Fruit fly (Drosophila melanogaster): ENCODE results near the gene Drsl6.

The Drsl6 gene

dm6 chr3L:3373994-3374623 is 37.9 kb upstream of the Drsl6 start, which contains the start of the genes Ythdc1 and CG12010 (continued):
- TF ChIP-seq CG14860 (GFP tag; IDR thresholded peaks at IDR 0.05; ENCODE audit: partially characterized antibody) = peak; percentile 92
- peak; percentile 84 for TF ChIP-seq Sin3A (optimal IDR thresholded peaks at IDR 0.05)
- TF ChIP-seq CG6254 (GFP tag; optimal IDR thresholded peaks at IDR 0.05) = no peak
- TF ChIP-seq pb (GFP tag; optimal IDR thresholded peaks at IDR 0.05) = no peak
- peak; percentile 95 for TF ChIP-seq CG10321 (GFP tag; IDR thresholded peaks at IDR 0.05)
- TF ChIP-seq Nf-YC (tag; optimal IDR thresholded peaks at IDR 0.05) = peak; percentile 96
- peak; percentile 76 for TF ChIP-seq CG2116 (GFP tag; optimal IDR thresholded peaks at IDR 0.05)
- no peak for TF ChIP-seq CG2199 (GFP tag; IDR thresholded peaks at IDR 0.05)
- peak; percentile 10 for TF ChIP-seq CG18619 (GFP tag; optimal IDR thresholded peaks at IDR 0.05)
- peak; percentile 91 for TF ChIP-seq ssp (GFP tag; IDR thresholded peaks at IDR 0.05)
- TF ChIP-seq E2f2 (GFP tag; IDR thresholded peaks at IDR 0.05) = peak; percentile 65
- TF ChIP-seq vvl (GFP tag; IDR thresholded peaks at IDR 0.05) = peak; percentile 36; the same call in 1 of the 2 replicates
- no peak for TF ChIP-seq ranshi (GFP tag; IDR thresholded peaks at IDR 0.05)
- peak; percentile 91 for TF ChIP-seq CG32767 (GFP tag; IDR thresholded peaks at IDR 0.05)
- TF ChIP-seq CG2712 (tag; optimal IDR thresholded peaks at IDR 0.05) = peak; percentile 55
- 0 out of 2 replicates have a peak, but pooled peaks have one; percentile 12 for TF ChIP-seq CG9932 (GFP tag; IDR thresholded peaks at IDR 0.05)
- TF ChIP-seq CG17186 (GFP tag; optimal IDR thresholded peaks at IDR 0.05) = peak; percentile 73
- no peak for TF ChIP-seq hkb (optimal IDR thresholded peaks at IDR 0.05)
- TF ChIP-seq hkb (GFP tag; IDR thresholded peaks at IDR 0.05) = no peak
- TF ChIP-seq Scr (GFP tag; IDR thresholded peaks at IDR 0.05; ENCODE audit: partially characterized antibody) = peak; percentile 88
- TF ChIP-seq CG11504 (tag; optimal IDR thresholded peaks at IDR 0.05) = no peak
- no peak for TF ChIP-seq CG31388 (GFP tag; optimal IDR thresholded peaks at IDR 0.05)
- TF ChIP-seq Fer1 (GFP tag; optimal IDR thresholded peaks at IDR 0.05) = peak; percentile 38
- TF ChIP-seq zen (tag; optimal IDR thresholded peaks at IDR 0.05) = peak; percentile 2
- TF ChIP-seq zf30C (GFP tag; optimal IDR thresholded peaks at IDR 0.05) = peak; percentile 49
- no peak for TF ChIP-seq Awh (GFP tag; IDR thresholded peaks at IDR 0.05)
- TF ChIP-seq emc (GFP tag; optimal IDR thresholded peaks at IDR 0.05) = no peak
- TF ChIP-seq phol (tag; optimal IDR thresholded peaks at IDR 0.05) = peak; percentile 88
- TF ChIP-seq Dp (GFP tag; optimal IDR thresholded peaks at IDR 0.05) = peak; percentile 58
- TF ChIP-seq Nf-YB (GFP tag; optimal IDR thresholded peaks at IDR 0.05) = peak; percentile 92
- TF ChIP-seq eyg (GFP tag; optimal IDR thresholded peaks at IDR 0.05) = no peak
- no peak for TF ChIP-seq otp (GFP tag; IDR thresholded peaks at IDR 0.05)
- TF ChIP-seq wek (GFP tag; optimal IDR thresholded peaks at IDR 0.05) = peak; percentile 4
- TF ChIP-seq CG18764 (GFP tag; optimal IDR thresholded peaks at IDR 0.05) = no peak
- peak; percentile 96 for TF ChIP-seq CG6791 (GFP tag; IDR thresholded peaks at IDR 0.05; ENCODE audit: partially characterized antibody)
- no peak for TF ChIP-seq CG7372 (GFP tag; IDR thresholded peaks at IDR 0.05)
- TF ChIP-seq CG17912 (GFP tag; optimal IDR thresholded peaks at IDR 0.05) = peak; percentile 23
- TF ChIP-seq YL-1 (GFP tag; optimal IDR thresholded peaks at IDR 0.05) = peak; percentile 99
- TF ChIP-seq Opbp (GFP tag; IDR thresholded peaks at IDR 0.05; ENCODE audit: partially characterized antibody) = peak; percentile 93
- TF ChIP-seq CG14965 (GFP tag; optimal IDR thresholded peaks at IDR 0.05; ENCODE audit: borderline replicate concordance) = no peak
- no peak for TF ChIP-seq CG10209 (GFP tag; optimal IDR thresholded peaks at IDR 0.05)
- TF ChIP-seq CG8290 (GFP tag; optimal IDR thresholded peaks at IDR 0.05) = no peak
- TF ChIP-seq CG8290 (tag; optimal IDR thresholded peaks at IDR 0.05) = no peak
- 0 out of 2 replicates have a peak, but pooled peaks have one; percentile 6 for TF ChIP-seq CG4360 (GFP tag; IDR thresholded peaks at IDR 0.05)
- no peak for TF ChIP-seq slou (GFP tag; optimal IDR thresholded peaks at IDR 0.05)
- TF ChIP-seq Chrac-16 (GFP tag; optimal IDR thresholded peaks at IDR 0.05) = no peak
- peak; percentile 86 for TF ChIP-seq zen2 (GFP tag; IDR thresholded peaks at IDR 0.05; ENCODE audit: partially characterized antibody)
- TF ChIP-seq CG16813 (GFP tag; IDR thresholded peaks at IDR 0.05; ENCODE audit: partially characterized antibody) = peak; percentile 91
- TF ChIP-seq onecut (GFP tag; IDR thresholded peaks at IDR 0.05) = peak; percentile 74
- no peak for TF ChIP-seq CG30020 (tag; optimal IDR thresholded peaks at IDR 0.05)

All from whole organism, embryonic.